Fruit fly (Drosophila melanogaster): ENCODE data around the gene galla-2.

DNA sequence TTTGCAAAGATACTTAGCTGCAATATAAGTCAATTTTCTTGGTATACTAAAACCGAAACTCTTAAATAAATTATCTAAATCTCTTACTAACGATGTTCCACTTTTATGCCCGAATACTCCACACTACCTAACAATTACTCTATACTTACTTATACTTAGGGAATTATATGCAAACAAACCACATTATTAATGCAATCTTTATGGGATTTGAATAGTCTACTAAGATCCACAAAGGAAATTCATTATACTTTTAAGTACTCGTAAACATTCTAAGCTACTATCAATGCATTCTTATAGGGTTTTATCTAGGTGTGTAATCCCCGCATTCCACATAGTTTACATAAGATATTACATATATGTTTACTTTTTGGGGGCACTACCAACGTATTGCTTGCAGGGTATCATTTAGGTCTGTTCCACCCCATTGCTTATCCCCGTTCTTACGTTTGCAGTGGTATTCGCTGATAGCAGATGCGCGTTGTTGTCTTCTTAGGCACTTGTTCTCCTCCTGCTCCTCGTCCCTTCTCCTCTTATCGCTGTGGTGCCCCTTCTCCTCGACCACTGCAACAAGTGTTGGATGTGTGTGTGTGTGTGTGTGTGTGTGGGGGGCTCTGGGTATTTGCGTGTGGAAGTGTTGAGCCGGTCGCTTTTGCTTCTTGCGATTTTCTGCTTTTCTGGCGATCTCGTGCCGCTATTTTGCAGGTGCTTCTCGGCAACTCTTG, 15.0 kb downstream of the galla-2 start:
- no peak for TF ChIP-seq CG8478 (optimal IDR thresholded peaks at IDR 0.05)
- TF ChIP-seq CTCF (optimal IDR thresholded peaks at IDR 0.05) = no peak

Data from S2 (cell line).